Fruit fly (Drosophila melanogaster) whole organism, embryonic: ENCODE results near the gene wek.

Source experiments
- Ada2b ChIP-seq: fragments of 200-800 bp; sonication (Bioruptor generic); IDR thresholded peaks from 2 replicates; pipeline ENCODE4 v1.3.6; 2022; ENCODE audit warnings: missing biosample characterization, missing genetic modification characterization
- CG10959 ChIP-seq: fragments of 200-800 bp; sonication (Bioruptor generic); IDR thresholded peaks from 2 replicates; pipeline ENCODE4 v1.3.6; 2022; ENCODE audit warnings: missing biosample characterization, missing genetic modification characterization
- CG10979 ChIP-seq: fragments of 200-800 bp; sonication (Bioruptor generic); optimal IDR thresholded peaks from 2 replicates; lab custom pipeline; 2018; ENCODE audit warnings: missing biosample characterization, mild to moderate bottlenecking, missing genetic modification characterization, moderate library complexity
- CG12071 ChIP-seq: fragments of 200-800 bp; sonication (Bioruptor generic); optimal IDR thresholded peaks from 3 replicates; lab custom pipeline; 2018; ENCODE audit warnings: missing biosample characterization, mild to moderate bottlenecking, missing genetic modification characterization
- CG13287 ChIP-seq: fragments of 200-800 bp; sonication (Bioruptor generic); IDR thresholded peaks from 2 replicates; pipeline ENCODE4 v1.3.6; 2022; ENCODE audit warnings: missing biosample characterization, missing genetic modification characterization; ENCODE audit not compliant: partially characterized antibody
- CG1529 ChIP-seq: fragments of 200-800 bp; sonication (Bioruptor generic); optimal IDR thresholded peaks from 3 replicates; lab custom pipeline; 2018; ENCODE audit warnings: missing biosample characterization, missing genetic modification characterization
- CG16779 ChIP-seq: fragments of 200-800 bp; sonication (Bioruptor generic); IDR thresholded peaks from 2 replicates; pipeline ENCODE4 v1.3.6; 2022; ENCODE audit warnings: missing biosample characterization, missing genetic modification characterization
- CG16863 ChIP-seq: fragments of 200-800 bp; sonication (Bioruptor generic); optimal IDR thresholded peaks from 3 replicates; lab custom pipeline; 2016; ENCODE audit warnings: missing biosample characterization, missing genetic modification characterization
- CG34376 ChIP-seq: fragments of 200-800 bp; sonication (Bioruptor generic); optimal IDR thresholded peaks from 2 replicates; lab custom pipeline; 2018; ENCODE audit warnings: missing biosample characterization, mild to moderate bottlenecking, missing genetic modification characterization
- CG4282 ChIP-seq: fragments of 200-800 bp; sonication (Bioruptor generic); optimal IDR thresholded peaks from 2 replicates; lab custom pipeline; 2016; ENCODE audit warnings: missing biosample characterization, missing genetic modification characterization
- CG6175 ChIP-seq: fragments of 200-800 bp; sonication (Bioruptor generic); IDR thresholded peaks from 3 replicates; pipeline ENCODE4 v1.3.6; 2022; ENCODE audit warnings: missing biosample characterization, missing genetic modification characterization
- CG8281 ChIP-seq: fragments of 200-800 bp; sonication (Bioruptor generic); optimal IDR thresholded peaks from 2 replicates; lab custom pipeline; 2018; ENCODE audit warnings: missing biosample characterization, mild to moderate bottlenecking, missing genetic modification characterization, moderate library complexity
- CG8765 ChIP-seq: fragments of 200-800 bp; sonication (Bioruptor generic); IDR thresholded peaks from 2 replicates; pipeline ENCODE4 v1.3.6; 2022; ENCODE audit warnings: missing biosample characterization, missing genetic modification characterization
- Camta ChIP-seq: fragments of 200-800 bp; sonication (Bioruptor generic); optimal IDR thresholded peaks from 2 replicates; lab custom pipeline; 2016; ENCODE audit warnings: missing biosample characterization, missing genetic modification characterization
- Dad ChIP-seq: fragments of 200-800 bp; sonication (Bioruptor generic); optimal IDR thresholded peaks from 3 replicates; lab custom pipeline; 2016; ENCODE audit warnings: missing biosample characterization, missing genetic modification characterization
- Deaf1 ChIP-seq: fragments of 200-800 bp; optimal IDR thresholded peaks from 3 replicates; lab custom pipeline; 2019; ENCODE audit warnings: missing biosample characterization, mild to moderate bottlenecking, missing genetic modification characterization, moderate library complexity
- Dll ChIP-seq: fragments of 200-800 bp; sonication (Bioruptor generic); IDR thresholded peaks from 4 replicates; pipeline ENCODE4 v1.3.6; 2022; ENCODE audit warnings: missing biosample characterization, missing genetic modification characterization; ENCODE audit not compliant: partially characterized antibody
- Doc3 ChIP-seq: fragments of 200-800 bp; sonication (Bioruptor generic); IDR thresholded peaks from 3 replicates; pipeline ENCODE4 v1.3.6; 2022; ENCODE audit warnings: missing biosample characterization, missing genetic modification characterization; ENCODE audit not compliant: partially characterized antibody
- Dref ChIP-seq: fragments of 200-800 bp; sonication (Bioruptor generic); IDR thresholded peaks from 2 replicates; pipeline ENCODE4 v1.3.6; 2022; ENCODE audit warnings: missing biosample characterization, missing genetic modification characterization
- Drgx ChIP-seq: fragments of 200-800 bp; sonication (Bioruptor generic); IDR thresholded peaks from 2 replicates; pipeline ENCODE4 v1.3.6; 2022; ENCODE audit warnings: missing biosample characterization, missing genetic modification characterization
- Elba2 ChIP-seq: fragments of 200-800 bp; sonication (Bioruptor generic); optimal IDR thresholded peaks from 3 replicates; lab custom pipeline; 2016; ENCODE audit warnings: missing biosample characterization, missing genetic modification characterization
- HLH4C ChIP-seq: fragments of 200-800 bp; sonication (Bioruptor generic); IDR thresholded peaks from 3 replicates; pipeline ENCODE4 v1.3.6; 2022; ENCODE audit warnings: missing biosample characterization, missing genetic modification characterization; ENCODE audit not compliant: partially characterized antibody
- Hr78 ChIP-seq, 2 experiments: fragments of 200-800 bp in 1 of 2; fragments of >200 bp in 1 of 2; sonication (Bioruptor generic) in 1 of 2; optimal IDR thresholded peaks; 2 replicates each; lab custom pipeline; 2017 to 2019; ENCODE audit warnings: missing biosample characterization in 2 of 2, missing genetic modification characterization in 2 of 2, mild to moderate bottlenecking in 1 of 2, moderate library complexity in 1 of 2
- Lim3 ChIP-seq: fragments of 200-800 bp; sonication (Bioruptor generic); IDR thresholded peaks from 2 replicates; pipeline ENCODE4 v1.3.6; 2022; ENCODE audit warnings: missing biosample characterization, missing genetic modification characterization
- Lpt ChIP-seq: fragments of >200 bp; optimal IDR thresholded peaks from 2 replicates; lab custom pipeline; 2018; ENCODE audit warnings: missing biosample characterization, missing genetic modification characterization
- MTF-1 ChIP-seq: fragments of 200-800 bp; sonication (Bioruptor generic); optimal IDR thresholded peaks from 2 replicates; lab custom pipeline; 2018; ENCODE audit warnings: missing biosample characterization, mild to moderate bottlenecking, missing genetic modification characterization, borderline replicate concordance
- Med ChIP-seq: fragments of 200-800 bp; sonication (Bioruptor generic); peaks from one replicate; lab custom pipeline; 2016; ENCODE audit warnings: missing biosample characterization, missing genetic modification characterization, mild to moderate bottlenecking, inconsistent platforms, moderate library complexity
- Rfx ChIP-seq: fragments of 200-800 bp; sonication (Bioruptor generic); IDR thresholded peaks from 2 replicates; pipeline ENCODE4 v1.3.6; 2022; ENCODE audit warnings: missing biosample characterization, missing genetic modification characterization
- Scr ChIP-seq: fragments of 200-800 bp; sonication (Bioruptor generic); IDR thresholded peaks from 2 replicates; pipeline ENCODE4 v1.3.6; 2022; ENCODE audit warnings: missing biosample characterization, missing genetic modification characterization; ENCODE audit not compliant: partially characterized antibody
- Sin3A ChIP-seq: fragments of >200 bp; optimal IDR thresholded peaks from 2 replicates; lab custom pipeline; 2018
- Sry-δ ChIP-seq: fragments of 200-800 bp; sonication (Bioruptor generic); optimal IDR thresholded peaks from 2 replicates; lab custom pipeline; 2016; ENCODE audit warnings: missing biosample characterization, missing genetic modification characterization
- Vsx1 ChIP-seq: fragments of 200-800 bp; sonication (Bioruptor generic); optimal IDR thresholded peaks from 2 replicates; lab custom pipeline; 2017; ENCODE audit warnings: missing biosample characterization, mild to moderate bottlenecking, missing genetic modification characterization, missing genetic modification reagents
- ab ChIP-seq: fragments of 200-800 bp; sonication (Bioruptor generic); optimal IDR thresholded peaks from 2 replicates; lab custom pipeline; 2016; ENCODE audit warnings: missing biosample characterization, missing genetic modification characterization
- bigmax ChIP-seq: fragments of 200-800 bp; sonication (Bioruptor generic); optimal IDR thresholded peaks from 2 replicates; lab custom pipeline; 2018; ENCODE audit warnings: missing biosample characterization, mild to moderate bottlenecking, missing genetic modification characterization
- bsh ChIP-seq, 2 experiments: fragments of 200-800 bp; sonication (Bioruptor generic); optimal IDR thresholded peaks; 2 replicates each; lab custom pipeline; 2017 to 2018; ENCODE audit warnings: mild to moderate bottlenecking in 2 of 2, missing biosample characterization in 2 of 2, missing genetic modification characterization in 2 of 2, moderate library complexity in 1 of 2
- chinmo ChIP-seq: fragments of 200-800 bp; sonication (Bioruptor generic); IDR thresholded peaks from 4 replicates; pipeline ENCODE4 v1.3.6; 2022; ENCODE audit warnings: missing biosample characterization, missing genetic modification characterization; ENCODE audit not compliant: partially characterized antibody
- chm ChIP-seq: fragments of 200-800 bp; sonication (Bioruptor generic); IDR thresholded peaks from 2 replicates; pipeline ENCODE4 v1.3.6; 2022; ENCODE audit warnings: missing biosample characterization, missing genetic modification characterization
- crp ChIP-seq, 2 experiments: fragments of 200-800 bp; sonication (Bioruptor generic); optimal IDR thresholded peaks; 2 replicates in 1 of 2; 3 replicates in 1 of 2; lab custom pipeline; 2017; ENCODE audit warnings: missing biosample characterization in 2 of 2, missing genetic modification characterization in 2 of 2, mild to moderate bottlenecking in 1 of 2, moderate library complexity in 1 of 2
- insv ChIP-seq, 2 experiments: fragments of 200-800 bp; sonication (Bioruptor generic); optimal IDR thresholded peaks; 3 replicates each; lab custom pipeline; 2016 to 2018; ENCODE audit warnings: missing biosample characterization in 2 of 2, missing genetic modification characterization in 2 of 2
- nom ChIP-seq: fragments of 200-800 bp; sonication (Bioruptor generic); optimal IDR thresholded peaks from 2 replicates; lab custom pipeline; 2017; ENCODE audit warnings: missing biosample characterization, missing genetic modification characterization, mild to moderate bottlenecking, moderate library complexity, missing genetic modification reagents
- pum ChIP-seq: fragments of 200-800 bp; sonication (Bioruptor generic); optimal IDR thresholded peaks from 2 replicates; lab custom pipeline; 2016; ENCODE audit warnings: missing biosample characterization, missing genetic modification characterization
- sens ChIP-seq: fragments of 200-800 bp; sonication (Bioruptor generic); peaks from one replicate; lab custom pipeline; 2016; ENCODE audit warnings: missing biosample characterization, missing genetic modification characterization
- sob ChIP-seq: fragments of 200-800 bp; sonication (Bioruptor generic); IDR thresholded peaks from 2 replicates; pipeline ENCODE4 v1.3.6; 2022; ENCODE audit warnings: missing biosample characterization, missing genetic modification characterization
- tll ChIP-seq, 2 experiments: fragments of 200-800 bp in 1 of 2; fragments of >200 bp in 1 of 2; sonication (Bioruptor generic) in 1 of 2; optimal IDR thresholded peaks; 2 replicates each; lab custom pipeline; 2017 to 2019; ENCODE audit warnings: missing biosample characterization in 2 of 2, missing genetic modification characterization in 2 of 2, mild to moderate bottlenecking in 1 of 2, moderate library complexity in 1 of 2
- tna ChIP-seq: fragments of 200-800 bp; sonication (Bioruptor generic); IDR thresholded peaks from 2 replicates; pipeline ENCODE4 v1.3.6; 2022; ENCODE audit warnings: missing biosample characterization, missing genetic modification characterization; ENCODE audit not compliant: partially characterized antibody
- vfl ChIP-seq: fragments of 200-800 bp; sonication (Bioruptor generic); optimal IDR thresholded peaks from 2 replicates; lab custom pipeline; 2016; ENCODE audit warnings: missing biosample characterization, missing genetic modification characterization
- zen2 ChIP-seq: fragments of 200-800 bp; sonication (Bioruptor generic); IDR thresholded peaks from 3 replicates; pipeline ENCODE4 v1.3.6; 2022; ENCODE audit warnings: missing biosample characterization, missing genetic modification characterization; ENCODE audit not compliant: partially characterized antibody

Gene wek

DNA sequence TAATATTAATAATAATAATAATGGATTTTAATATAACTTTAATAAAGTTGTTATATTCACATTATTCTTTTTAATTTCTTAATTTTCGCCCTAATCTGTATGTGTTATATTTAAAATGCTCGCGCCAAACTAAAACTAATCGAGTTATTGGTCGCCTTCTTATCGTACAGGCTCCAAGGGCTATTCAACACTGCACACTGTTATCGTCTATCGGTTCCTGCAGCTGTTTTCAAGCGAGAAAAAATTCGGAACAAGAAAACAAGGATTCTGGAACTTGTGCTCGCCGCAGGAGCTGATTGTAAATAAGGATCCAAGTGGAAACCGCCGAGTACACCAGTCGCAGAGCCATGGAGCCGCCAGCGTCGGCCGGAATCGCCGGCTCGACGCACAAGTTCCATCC, 4.1 kb downstream of the wek start, which contains the start of gene CG3793 (continued):
- TF ChIP-seq CG6175 (GFP tag; lab: Robert Waterston, UW) (no peak), ab (GFP tag; lab: Kevin White, UChicago) (no peak), zen2 (peak; percentile 57; the same call in 2 of the 3 replicates), HLH4C (GFP tag; lab: Robert Waterston, UW) (peak; percentile 73), Camta (no peak), Scr (GFP tag; lab: Robert Waterston, UW) (peak; percentile 50), chinmo (GFP tag; lab: Robert Waterston, UW) (0 out of 4 replicates have a peak, but pooled peaks have one; percentile 16), Doc3 (peak; percentile 37; the same call in 1 of the 3 replicates), Rfx (peak; percentile 8; the same call in 1 of the 2 replicates), CG13287 (GFP tag; lab: Robert Waterston, UW) (peak; percentile 61), Sry-δ (peak; percentile 13), CG10959 (no peak), Med (GFP tag; lab: Kevin White, UChicago) (peak; percentile 75), Lim3 (GFP tag; lab: Robert Waterston, UW) (no peak), CG4282 (no peak), tna (GFP tag; lab: Robert Waterston, UW) (peak; percentile 83)

DNA sequence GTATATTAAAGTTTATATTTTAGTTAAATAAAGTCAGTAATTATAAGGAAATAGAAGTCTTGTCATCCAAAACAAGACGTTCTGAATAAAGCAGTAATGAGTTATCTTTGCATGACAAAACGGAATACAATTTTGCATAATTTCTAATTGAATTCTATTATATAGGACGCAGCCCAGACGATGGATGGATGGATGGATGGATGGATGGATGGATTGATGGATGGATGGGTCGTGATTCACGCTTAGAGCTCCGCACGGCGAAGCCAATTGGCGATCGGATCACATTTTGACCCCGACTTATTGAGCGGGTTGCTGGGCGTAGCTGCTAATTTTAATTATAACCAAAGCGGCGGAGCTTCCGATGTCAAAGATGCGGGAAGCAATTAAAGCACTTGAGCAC, 4.7 kb downstream of the wek start:
- TF ChIP-seq Ada2b (GFP tag; lab: Robert Waterston, UW) (no peak), Elba2 (GFP tag; lab: Kevin White, UChicago) (peak; percentile 45), sens (GFP tag; lab: Kevin White, UChicago) (peak; percentile 59), Med (GFP tag; lab: Kevin White, UChicago) (peak; percentile 25), pum (GFP tag; lab: Kevin White, UChicago) (no peak), CG10979 (tag; lab: Kevin White, UChicago) (no peak), CG8281 (tag; lab: Kevin White, UChicago) (peak; percentile 98), CG16779 (peak; percentile 34; the same call in 1 of the 2 replicates)

DNA sequence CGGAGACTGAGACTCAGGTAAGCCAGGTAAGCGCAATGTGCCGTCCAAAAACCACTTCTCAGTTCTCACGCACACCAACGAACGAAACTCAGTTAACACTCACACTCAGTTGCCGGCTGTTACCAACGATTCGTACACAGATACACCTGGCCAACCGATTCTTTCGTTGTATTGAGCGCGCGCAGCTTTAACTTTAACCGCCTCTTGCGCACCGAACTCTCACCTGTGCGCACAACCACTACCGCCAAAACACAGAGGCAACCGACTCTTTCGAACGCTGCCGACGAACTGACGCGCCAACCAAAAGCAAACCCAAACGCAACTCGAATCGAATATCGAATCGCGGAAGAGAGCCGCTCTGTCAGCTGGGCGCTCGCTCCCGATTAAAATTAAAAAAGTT, 5.7 kb downstream of the wek start, which contains the start of gene Gli:
Gene Gli, minus strand, starts transcription at position 293 of the 400 bp plus-strand sequence.
- TF ChIP-seq CG34376 (GFP tag; lab: Kevin White, UChicago) (peak; percentile 75), sob (GFP tag; lab: Robert Waterston, UW) (peak; percentile 59; the same call in 1 of the 2 replicates), vfl (GFP tag; lab: Kevin White, UChicago) (peak; percentile 10), Hr78 (GFP tag; optimal IDR thresholded peaks at IDR 0.05; lab: Kevin White, UChicago) (peak in 1 of 2 experiments; percentile 80), Lpt (GFP tag; lab: Kevin White, UChicago) (no peak), tll (GFP tag; optimal IDR thresholded peaks at IDR 0.05; lab: Kevin White, UChicago) (no peak), crp (GFP tag; optimal IDR thresholded peaks at IDR 0.05; lab: Kevin White, UChicago) (peak in 1 of 2 experiments; percentile 54), Drgx (GFP tag; lab: Robert Waterston, UW) (peak; percentile 61; the same call in 1 of the 2 replicates), Vsx1 (GFP tag; lab: Kevin White, UChicago) (no peak), insv (GFP tag; optimal IDR thresholded peaks at IDR 0.05; lab: Kevin White, UChicago) (peak in 1 of 2 experiments; percentile 6), tna (GFP tag; lab: Robert Waterston, UW) (peak; percentile 68), Deaf1 (tag; lab: Kevin White, UChicago) (peak; percentile 85), MTF-1 (GFP tag; lab: Kevin White, UChicago) (peak; percentile 76), CG12071 (GFP tag; lab: Kevin White, UChicago) (peak; percentile 61), Dad (GFP tag; lab: Kevin White, UChicago) (peak; percentile 19), Dref (0 out of 2 replicates have a peak, but pooled peaks have one; percentile 33), Dll (0 out of 4 replicates have a peak, but pooled peaks have one; percentile 29), Sin3A (lab: Kevin White, UChicago) (no peak), CG1529 (GFP tag; lab: Kevin White, UChicago) (no peak), bsh (GFP tag; optimal IDR thresholded peaks at IDR 0.05; lab: Kevin White, UChicago) (peak in 1 of 2 experiments; percentile 13), bigmax (GFP tag; lab: Kevin White, UChicago) (peak; percentile 17), chm (peak; percentile 71), nom (GFP tag; lab: Kevin White, UChicago) (peak; percentile 27), CG16863 (GFP tag; lab: Kevin White, UChicago) (no peak), CG8765 (GFP tag; lab: Robert Waterston, UW) (0 out of 2 replicates have a peak, but pooled peaks have one; percentile 26)
